Fruit fly (Drosophila melanogaster) whole organism, prepupa: Measurements from ENCODE around the gene CG5535.

Source experiments
- Blimp-1 ChIP-seq: fragments of 200-800 bp; sonication (Bioruptor generic); optimal IDR thresholded peaks from 3 replicates; lab custom pipeline; 2017; ENCODE audit warnings: missing biosample characterization, missing genetic modification characterization, mild to moderate bottlenecking, moderate library complexity, missing genetic modification reagents
- CG10631 ChIP-seq: fragments of 200-800 bp; sonication (Bioruptor generic); optimal IDR thresholded peaks from 2 replicates; lab custom pipeline; 2016; ENCODE audit warnings: missing biosample characterization, missing genetic modification characterization
- CG11294 ChIP-seq: fragments of 200-800 bp; sonication (Bioruptor generic); IDR thresholded peaks from 2 replicates; pipeline ENCODE4 v1.3.6; 2022; ENCODE audit warnings: missing biosample characterization, missing genetic modification characterization
- CG15336 ChIP-seq: fragments of 200-800 bp; sonication (Bioruptor generic); IDR thresholded peaks from 2 replicates; pipeline ENCODE4 v1.3.6; 2022; ENCODE audit warnings: missing biosample characterization, missing genetic modification characterization
- CG1621 ChIP-seq: fragments of 200-800 bp; sonication (Bioruptor generic); optimal IDR thresholded peaks from 3 replicates; lab custom pipeline; 2018; ENCODE audit warnings: missing biosample characterization, mild to moderate bottlenecking, missing genetic modification characterization
- CG3919 ChIP-seq: fragments of 200-800 bp; sonication (Bioruptor generic); optimal IDR thresholded peaks from 3 replicates; lab custom pipeline; 2016; ENCODE audit warnings: missing biosample characterization, missing genetic modification characterization
- CG4318 ChIP-seq: fragments of 200-800 bp; sonication (Bioruptor generic); optimal IDR thresholded peaks from 3 replicates; lab custom pipeline; 2017; ENCODE audit warnings: missing biosample characterization, mild to moderate bottlenecking, missing genetic modification characterization
- CG6163 ChIP-seq: fragments of 200-800 bp; sonication (Bioruptor generic); IDR thresholded peaks from 3 replicates; pipeline ENCODE4 v1.3.6; 2022; ENCODE audit warnings: missing biosample characterization, missing genetic modification characterization
- CG6276 ChIP-seq: fragments of 200-800 bp; sonication (Bioruptor generic); optimal IDR thresholded peaks from 2 replicates; lab custom pipeline; 2017; ENCODE audit warnings: missing biosample characterization, mild to moderate bottlenecking, missing genetic modification characterization
- CG6792 ChIP-seq: fragments of 200-800 bp; sonication (Bioruptor generic); optimal IDR thresholded peaks from 3 replicates; lab custom pipeline; 2016; ENCODE audit warnings: missing biosample characterization, missing genetic modification characterization
- CG6808 ChIP-seq: fragments of 200-800 bp; sonication (Bioruptor generic); optimal IDR thresholded peaks from 3 replicates; lab custom pipeline; 2017; ENCODE audit warnings: missing biosample characterization, missing genetic modification characterization, mild to moderate bottlenecking, moderate library complexity, missing genetic modification reagents
- CG6854 ChIP-seq: fragments of 200-800 bp; sonication (Bioruptor generic); optimal IDR thresholded peaks from 2 replicates; lab custom pipeline; 2017; ENCODE audit warnings: missing biosample characterization, mild to moderate bottlenecking, missing genetic modification characterization
- CG7368 ChIP-seq: fragments of 200-800 bp; sonication (Bioruptor generic); optimal IDR thresholded peaks from 3 replicates; lab custom pipeline; 2016; ENCODE audit warnings: missing biosample characterization, missing genetic modification characterization
- CG8119 ChIP-seq: fragments of 200-800 bp; sonication (Bioruptor generic); IDR thresholded peaks from 3 replicates; pipeline ENCODE4 v1.3.6; 2022; ENCODE audit warnings: missing biosample characterization, missing genetic modification characterization
- CG8319 ChIP-seq: fragments of 200-800 bp; sonication (Bioruptor generic); optimal IDR thresholded peaks from 3 replicates; lab custom pipeline; 2016; ENCODE audit warnings: missing biosample characterization, missing genetic modification characterization
- CG8632 ChIP-seq: fragments of 200-800 bp; sonication (Bioruptor generic); optimal IDR thresholded peaks from 3 replicates; lab custom pipeline; 2016; ENCODE audit warnings: missing biosample characterization, missing genetic modification characterization
- CG9139 ChIP-seq: fragments of 200-800 bp; sonication (Bioruptor generic); optimal IDR thresholded peaks from 3 replicates; lab custom pipeline; 2017; ENCODE audit warnings: missing biosample characterization, mild to moderate bottlenecking, missing genetic modification characterization
- Eip75B ChIP-seq: fragments of 200-800 bp; sonication (Bioruptor generic); optimal IDR thresholded peaks from 3 replicates; lab custom pipeline; 2016; ENCODE audit warnings: missing biosample characterization, missing genetic modification characterization
- Eip78C ChIP-seq: fragments of 200-800 bp; sonication (Bioruptor generic); peaks from one replicate; lab custom pipeline; 2016; ENCODE audit warnings: missing biosample characterization, missing genetic modification characterization
- Eip93F ChIP-seq: fragments of 200-800 bp; sonication (Bioruptor generic); optimal IDR thresholded peaks from 2 replicates; lab custom pipeline; 2016; ENCODE audit warnings: missing biosample characterization, mild to moderate bottlenecking, missing genetic modification characterization
- Hr38 ChIP-seq: sonication (Bioruptor generic); optimal IDR thresholded peaks from 2 replicates; lab custom pipeline; 2016; ENCODE audit warnings: missing biosample characterization, missing genetic modification characterization
- Hr4 ChIP-seq: fragments of 200-800 bp; sonication (Bioruptor generic); optimal IDR thresholded peaks from 3 replicates; lab custom pipeline; 2016; ENCODE audit warnings: missing biosample characterization, missing genetic modification characterization
- Lpt ChIP-seq: fragments of 200-800 bp; sonication (Bioruptor generic); optimal IDR thresholded peaks from 3 replicates; lab custom pipeline; 2016; ENCODE audit warnings: missing biosample characterization, missing genetic modification characterization
- Sox14 ChIP-seq: fragments of 200-800 bp; sonication (Bioruptor generic); optimal IDR thresholded peaks from 3 replicates; lab custom pipeline; 2016; ENCODE audit warnings: missing biosample characterization, missing genetic modification characterization
- Sox15 ChIP-seq: fragments of 200-800 bp; sonication (Bioruptor generic); optimal IDR thresholded peaks from 3 replicates; lab custom pipeline; 2016; ENCODE audit warnings: missing biosample characterization, missing genetic modification characterization
- achi ChIP-seq: fragments of 200-800 bp; sonication (Bioruptor generic); optimal IDR thresholded peaks from 3 replicates; lab custom pipeline; 2016; ENCODE audit warnings: missing biosample characterization, missing genetic modification characterization
- cyc ChIP-seq: fragments of 200-800 bp; sonication (Bioruptor generic); optimal IDR thresholded peaks from 3 replicates; lab custom pipeline; 2016; ENCODE audit warnings: missing biosample characterization, missing genetic modification characterization
- dac ChIP-seq: fragments of 200-800 bp; sonication (Bioruptor generic); optimal IDR thresholded peaks from 2 replicates; lab custom pipeline; 2017; ENCODE audit warnings: missing biosample characterization, mild to moderate bottlenecking, missing genetic modification characterization
- dsx ChIP-seq: fragments of 200-800 bp; optimal IDR thresholded peaks from 3 replicates; lab custom pipeline; 2019; ENCODE audit warnings: missing biosample characterization, mild to moderate bottlenecking, missing genetic modification characterization, moderate library complexity; ENCODE audit not compliant: poor library complexity, severe bottlenecking
- fd59A ChIP-seq: fragments of 200-800 bp; sonication (Bioruptor generic); optimal IDR thresholded peaks from 2 replicates; lab custom pipeline; 2017; ENCODE audit warnings: missing biosample characterization, mild to moderate bottlenecking, missing genetic modification characterization, missing genetic modification reagents
- fkh ChIP-seq: fragments of 200-800 bp; sonication (Bioruptor generic); optimal IDR thresholded peaks from 3 replicates; lab custom pipeline; 2017; ENCODE audit warnings: missing biosample characterization, mild to moderate bottlenecking, missing genetic modification characterization, moderate library complexity
- svp ChIP-seq: fragments of 200-800 bp; sonication (Bioruptor generic); peaks from one replicate; lab custom pipeline; 2016; ENCODE audit warnings: missing biosample characterization, missing genetic modification characterization
- topi ChIP-seq: fragments of 200-800 bp; sonication (Bioruptor generic); optimal IDR thresholded peaks from 3 replicates; lab custom pipeline; 2016; ENCODE audit warnings: missing biosample characterization, missing genetic modification characterization
- vri ChIP-seq: fragments of 200-800 bp; sonication (Bioruptor generic); optimal IDR thresholded peaks from 3 replicates; lab custom pipeline; 2016; ENCODE audit warnings: missing biosample characterization, mild to moderate bottlenecking, missing genetic modification characterization

CG5535 gene

dm6 chr3L:17895815-17896275 lies 39.3 kb upstream of the CG5535 start, which contains the start of gene Tsp74F (continued):
- TF ChIP-seq dsx (GFP tag; lab: Kevin White, UChicago) (peak; percentile 40), Eip78C (GFP tag; lab: Kevin White, UChicago) (peak; percentile 45), Hr4 (GFP tag; lab: Kevin White, UChicago) (no peak), CG10631 (GFP tag; lab: Kevin White, UChicago) (no peak), CG11294 (no peak), svp (GFP tag; lab: Kevin White, UChicago) (no peak), CG8632 (GFP tag; lab: Kevin White, UChicago) (no peak), CG4318 (no peak), CG3919 (GFP tag; lab: Kevin White, UChicago) (no peak)

- no peak for TF ChIP-seq CG15336
- no peak for TF ChIP-seq Sox14 (GFP tag; lab: Kevin White, UChicago)
- no peak for TF ChIP-seq Blimp-1 (GFP tag; lab: Kevin White, UChicago)
- TF ChIP-seq CG6792 (GFP tag; lab: Kevin White, UChicago) = no peak
- no peak for TF ChIP-seq CG9139
- no peak for TF ChIP-seq Hr38 (GFP tag; lab: Kevin White, UChicago)
- no peak for TF ChIP-seq CG6163 (GFP tag; lab: Robert Waterston, UW)
- no peak for TF ChIP-seq CG8119
- no peak for TF ChIP-seq Sox15
- no peak for TF ChIP-seq fd59A (GFP tag; lab: Kevin White, UChicago)
- TF ChIP-seq cyc = no peak
- no peak for TF ChIP-seq dac (GFP tag; lab: Kevin White, UChicago)
These were observed 37.1 kb upstream of the CG5535 start for dm6 chr3L:17893660-17894059.

dm6 chr3L:17887393-17887792 lies 30.8 kb upstream of the CG5535 start, which contains the start of gene CG7402:
TSS of gene CG7402 (plus strand) at chr3L:17887705.
- TF ChIP-seq topi (GFP tag; lab: Kevin White, UChicago) (no peak), CG10631 (GFP tag; lab: Kevin White, UChicago) (no peak), CG9139 (no peak), CG8632 (GFP tag; lab: Kevin White, UChicago) (no peak), CG6163 (GFP tag; lab: Robert Waterston, UW) (no peak)

- TF ChIP-seq Lpt (no peak), CG6276 (GFP tag; lab: Kevin White, UChicago) (no peak), vri (no peak), CG6808 (GFP tag; lab: Kevin White, UChicago) (no peak), Eip78C (GFP tag; lab: Kevin White, UChicago) (no peak), CG1621 (tag; lab: Kevin White, UChicago) (no peak), achi (GFP tag; lab: Kevin White, UChicago) (no peak), dac (GFP tag; lab: Kevin White, UChicago) (no peak), fd59A (GFP tag; lab: Kevin White, UChicago) (no peak)
These were observed 30.0 kb upstream of the CG5535 start, which contains the start of gene CG16775 for dm6 chr3L:17886545-17886944. TSS of gene CG16775 (minus strand) at chr3L:17886645.

dm6 chr3L:17884276-17884675 lies 27.7 kb upstream of the CG5535 start, which contains the start of gene CG5506:
TSS of gene CG5506 (minus strand) at chr3L:17884376.
- TF ChIP-seq vri (peak; percentile 37), CG6854 (GFP tag; lab: Kevin White, UChicago) (no peak), CG7368 (GFP tag; lab: Kevin White, UChicago) (no peak)

dm6 chr3L:17878781-17879360 lies 22.3 kb upstream of the CG5535 start, which contains the start of gene CG7408:
TSS of gene CG7408 (plus strand) at chr3L:17879096.
- TF ChIP-seq Lpt (peak; percentile 3), CG6276 (GFP tag; lab: Kevin White, UChicago) (no peak), fkh (GFP tag; lab: Kevin White, UChicago) (peak; percentile 20), CG8319 (GFP tag; lab: Kevin White, UChicago) (no peak), topi (GFP tag; lab: Kevin White, UChicago) (no peak), Eip75B (GFP tag; lab: Kevin White, UChicago) (no peak), Eip93F (peak; percentile 60), vri (peak; percentile 43), dsx (GFP tag; lab: Kevin White, UChicago) (peak; percentile 88), CG1621 (tag; lab: Kevin White, UChicago) (peak; percentile 85)
